Worm (Caenorhabditis elegans) whole organism, late embryonic: ENCODE data around the gene F20B6.4.

Experiments
- C08G9.2 ChIP-seq: sonication (generic microtip); optimal IDR thresholded peaks from 2 replicates; lab custom pipeline; 2016; ENCODE audit warnings: mild to moderate bottlenecking, missing genetic modification characterization, moderate library complexity, missing compliant biosample characterization
- T23F11.4 ChIP-seq: fragments of 200-800 bp; sonication (Bioruptor generic); optimal IDR thresholded peaks from 2 replicates; lab custom pipeline; 2018; ENCODE audit warnings: mild to moderate bottlenecking, missing genetic modification characterization, missing compliant biosample characterization
- Y22D7AL.16 ChIP-seq: sonication (generic microtip); optimal IDR thresholded peaks from 2 replicates; lab custom pipeline; 2016; ENCODE audit warnings: missing genetic modification characterization, missing compliant biosample characterization
- ahr-1 ChIP-seq: sonication (generic microtip); optimal IDR thresholded peaks from 2 replicates; lab custom pipeline; 2016; ENCODE audit warnings: missing genetic modification characterization, missing compliant biosample characterization
- ama-1 ChIP-seq: fragments of 150-350 bp; optimal IDR thresholded peaks from 2 replicates; lab custom pipeline; 2014
- ceh-18 ChIP-seq: sonication (generic microtip); optimal IDR thresholded peaks from 2 replicates; lab custom pipeline; 2016; ENCODE audit warnings: missing genetic modification characterization, missing compliant biosample characterization
- ceh-19 ChIP-seq: fragments of 200-800 bp; sonication (Bioruptor generic); optimal IDR thresholded peaks from 2 replicates; lab custom pipeline; 2018; ENCODE audit warnings: mild to moderate bottlenecking, missing genetic modification characterization, missing compliant biosample characterization
- ceh-2 ChIP-seq: sonication (generic microtip); optimal IDR thresholded peaks from 2 replicates; lab custom pipeline; 2016; ENCODE audit warnings: missing genotype, missing genetic modification characterization, missing compliant biosample characterization
- ceh-22 ChIP-seq: sonication (generic microtip); optimal IDR thresholded peaks from 2 replicates; lab custom pipeline; 2017; ENCODE audit warnings: missing biosample characterization, missing genetic modification characterization
- ceh-24 ChIP-seq: sonication (generic microtip); optimal IDR thresholded peaks from 2 replicates; lab custom pipeline; 2016; ENCODE audit warnings: mild to moderate bottlenecking, missing genetic modification characterization, missing compliant biosample characterization
- ceh-30 ChIP-seq: fragments of 150-350 bp; optimal IDR thresholded peaks from 2 replicates; lab custom pipeline; 2014; ENCODE audit warnings: missing biosample characterization, missing genetic modification characterization
- ceh-31 ChIP-seq: sonication (generic microtip); optimal IDR thresholded peaks from 2 replicates; lab custom pipeline; 2016; ENCODE audit warnings: missing genetic modification characterization, missing compliant biosample characterization
- ceh-34 ChIP-seq: sonication (generic microtip); optimal IDR thresholded peaks from 2 replicates; lab custom pipeline; 2016; ENCODE audit warnings: mild to moderate bottlenecking, missing genetic modification characterization, missing compliant biosample characterization
- ceh-48 ChIP-seq: sonication (generic microtip); optimal IDR thresholded peaks from 2 replicates; lab custom pipeline; 2016; ENCODE audit warnings: missing genetic modification characterization, inconsistent platforms, missing compliant biosample characterization
- ceh-9 ChIP-seq: sonication (generic microtip); optimal IDR thresholded peaks from 2 replicates; lab custom pipeline; 2016; ENCODE audit warnings: mild to moderate bottlenecking, missing genetic modification characterization, inconsistent platforms, missing compliant biosample characterization
- dmd-4 ChIP-seq: sonication (generic microtip); optimal IDR thresholded peaks from 2 replicates; lab custom pipeline; 2016; ENCODE audit warnings: borderline replicate concordance, missing genetic modification characterization, missing compliant biosample characterization
- dve-1 ChIP-seq: sonication (generic microtip); optimal IDR thresholded peaks from 2 replicates; lab custom pipeline; 2017; ENCODE audit warnings: antibody characterized with exemption, mild to moderate bottlenecking, missing genetic modification characterization, missing compliant biosample characterization
- elt-2 ChIP-seq: sonication (generic microtip); optimal IDR thresholded peaks from 2 replicates; lab custom pipeline; 2016; ENCODE audit warnings: missing genetic modification reagents, missing genetic modification characterization, missing compliant biosample characterization
- elt-4 ChIP-seq: sonication (generic microtip); optimal IDR thresholded peaks from 2 replicates; lab custom pipeline; 2016; ENCODE audit warnings: missing genetic modification characterization, missing compliant biosample characterization
- ets-4 ChIP-seq: sonication (generic microtip); optimal IDR thresholded peaks from 2 replicates; lab custom pipeline; 2016; ENCODE audit warnings: missing genetic modification characterization, missing compliant biosample characterization
- fax-1 ChIP-seq: sonication (generic microtip); optimal IDR thresholded peaks from 2 replicates; lab custom pipeline; 2016; ENCODE audit warnings: missing genotype, missing genetic modification characterization, missing compliant biosample characterization
- fkh-6 ChIP-seq: sonication (generic microtip); optimal IDR thresholded peaks from 2 replicates; lab custom pipeline; 2016; ENCODE audit warnings: missing genetic modification characterization, missing compliant biosample characterization
- gmeb-2 ChIP-seq: sonication (generic microtip); optimal IDR thresholded peaks from 2 replicates; lab custom pipeline; 2016; ENCODE audit warnings: missing genetic modification characterization, inconsistent platforms, missing compliant biosample characterization
- hlh-15 ChIP-seq: sonication (generic microtip); optimal IDR thresholded peaks from 2 replicates; lab custom pipeline; 2016; ENCODE audit warnings: missing genetic modification characterization, missing compliant biosample characterization
- hlh-30 ChIP-seq: sonication (generic microtip); optimal IDR thresholded peaks from 2 replicates; lab custom pipeline; 2017; ENCODE audit warnings: antibody characterized with exemption, missing genetic modification characterization, missing compliant biosample characterization; ENCODE audit not compliant: insufficient read depth
- hlh-8 ChIP-seq: sonication (generic microtip); optimal IDR thresholded peaks from 2 replicates; lab custom pipeline; 2016; ENCODE audit warnings: missing genotype, missing genetic modification characterization, missing compliant biosample characterization
- madf-2 ChIP-seq: sonication (generic microtip); optimal IDR thresholded peaks from 2 replicates; lab custom pipeline; 2017; ENCODE audit warnings: missing genetic modification characterization, missing compliant biosample characterization
- mec-3 ChIP-seq: sonication (generic microtip); optimal IDR thresholded peaks from 2 replicates; lab custom pipeline; 2016; ENCODE audit warnings: borderline replicate concordance, missing genetic modification characterization, missing compliant biosample characterization
- nfya-1 ChIP-seq: sonication (generic microtip); optimal IDR thresholded peaks from 2 replicates; lab custom pipeline; 2017; ENCODE audit warnings: missing genetic modification characterization, mild to moderate bottlenecking, missing compliant biosample characterization, antibody characterized with exemption, moderate library complexity
- odd-2 ChIP-seq: sonication (generic microtip); optimal IDR thresholded peaks from 2 replicates; lab custom pipeline; 2017; ENCODE audit warnings: antibody characterized with exemption, mild to moderate bottlenecking, missing genetic modification characterization, missing compliant biosample characterization
- pat-9 ChIP-seq: fragments of 200-800 bp; sonication (Bioruptor generic); optimal IDR thresholded peaks from 2 replicates; lab custom pipeline; 2018; ENCODE audit warnings: mild to moderate bottlenecking, missing genetic modification characterization, moderate library complexity, missing compliant biosample characterization
- pax-1 ChIP-seq: fragments of 150-350 bp; optimal IDR thresholded peaks from 2 replicates; lab custom pipeline; 2014; ENCODE audit warnings: missing biosample characterization, missing genetic modification characterization
- pha-4 ChIP-seq: fragments of 150-350 bp; optimal IDR thresholded peaks from 2 replicates; lab custom pipeline; 2018; ENCODE audit warnings: missing biosample characterization, missing genetic modification reagents, missing genetic modification characterization
- pqm-1 ChIP-seq: sonication (generic microtip); optimal IDR thresholded peaks from 2 replicates; lab custom pipeline; 2016; ENCODE audit warnings: missing genetic modification characterization, missing compliant biosample characterization
- ref-2 ChIP-seq: sonication (generic microtip); optimal IDR thresholded peaks from 2 replicates; lab custom pipeline; 2016; ENCODE audit warnings: missing genetic modification characterization, missing compliant biosample characterization
- rnt-1 ChIP-seq: sonication (generic microtip); optimal IDR thresholded peaks from 2 replicates; lab custom pipeline; 2016; ENCODE audit warnings: missing genetic modification characterization, missing compliant biosample characterization
- sdc-2 ChIP-seq: sonication (generic microtip); optimal IDR thresholded peaks from 2 replicates; lab custom pipeline; 2016; ENCODE audit warnings: missing genotype, missing genetic modification characterization, missing compliant biosample characterization
- tbx-2 ChIP-seq: sonication (generic microtip); optimal IDR thresholded peaks from 2 replicates; lab custom pipeline; 2016; ENCODE audit warnings: missing genetic modification characterization, missing compliant biosample characterization
- unc-3 ChIP-seq, 2 experiments: fragments of 200-800 bp in 1 of 2; sonication (Bioruptor generic) in 1 of 2; sonication (generic microtip) in 1 of 2; conservative IDR thresholded peaks in 1 of 2; optimal IDR thresholded peaks in 1 of 2; 2 replicates each; pipeline versions ENCODE4 v1.3.6 to Lab custom; 2016 to 2022; ENCODE audit warnings: missing compliant biosample characterization in 2 of 2, missing genetic modification characterization in 2 of 2, missing genetic modification reagents in 1 of 2
- unc-42 ChIP-seq: sonication (generic microtip); optimal IDR thresholded peaks from 2 replicates; lab custom pipeline; 2016; ENCODE audit warnings: missing genotype, missing genetic modification characterization, missing compliant biosample characterization

Gene F20B6.4

ce11 chrX:4219487-4219886 lies 23.2 kb upstream of the F20B6.4 start:
- TF ChIP-seq ceh-24 = no peak
- no peak for TF ChIP-seq rnt-1 (tag; lab: Kevin White, UChicago)
- TF ChIP-seq odd-2 = no peak
- no peak for TF ChIP-seq madf-2 (tag; lab: Kevin White, UChicago)
- TF ChIP-seq, all 69 proteins: peak for 0

DNA sequence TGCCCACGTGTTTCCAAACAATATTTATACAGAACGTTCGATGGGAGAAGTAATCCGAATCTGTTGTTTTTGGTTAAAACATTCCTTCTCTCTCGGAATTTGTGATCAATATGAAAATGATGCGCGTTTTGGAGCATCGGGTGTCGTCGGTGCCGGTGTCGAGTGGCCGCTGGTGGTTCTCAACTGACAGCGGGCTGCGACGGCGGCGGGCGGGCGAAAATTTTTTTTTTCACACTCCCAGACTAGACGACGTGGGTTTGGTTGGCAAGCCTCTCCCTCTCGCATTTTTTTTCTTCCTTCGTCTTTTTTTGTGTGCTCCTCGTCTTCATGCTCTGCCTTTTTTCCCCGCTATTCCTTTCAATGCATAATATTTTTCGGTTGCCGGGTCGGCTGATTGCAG lies 21.8 kb upstream of the F20B6.4 start, which contains the start of gene W01H2.2:
TSS of gene W01H2.2 (minus strand) at position 285 of the 400 bp plus-strand sequence.
- TF ChIP-seq ceh-34 (tag; lab: Kevin White, UChicago) (peak; percentile 7), sdc-2 (tag; lab: Kevin White, UChicago) (peak; percentile 10), unc-42 (peak; percentile 10), ref-2 (tag; lab: Kevin White, UChicago) (no peak), dmd-4 (tag; lab: Kevin White, UChicago) (no peak)

DNA sequence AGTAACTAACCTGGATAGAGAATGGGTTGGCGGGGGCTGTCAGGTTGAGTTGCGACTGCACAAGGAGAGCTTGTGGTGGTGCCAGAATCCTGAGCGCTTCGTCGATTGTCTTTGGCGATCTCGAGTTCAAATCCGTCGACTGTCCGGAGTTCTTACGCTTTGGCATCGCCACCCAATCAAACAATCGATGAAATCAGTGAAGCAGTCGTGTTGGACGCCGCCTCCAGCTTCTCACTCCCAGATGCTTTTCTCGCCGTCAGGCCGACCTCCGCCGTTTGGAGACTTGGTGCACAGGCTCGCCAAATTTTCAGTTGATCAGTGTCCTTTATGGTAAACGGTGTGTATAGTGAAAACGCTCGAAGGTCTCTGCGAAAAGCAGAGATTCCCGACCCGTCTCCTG lies 20.6 kb upstream of the F20B6.4 start, which contains the start of the genes F20B6.10 and hpk-1:
TSS of gene F20B6.10 (minus strand) at position 303 of the 400 bp plus-strand sequence.
TSS of gene hpk-1 (minus strand) at position 397 of the 400 bp plus-strand sequence.
- TF ChIP-seq ceh-30 (tag; lab: Kevin White, UChicago) (no peak), dve-1 (tag; lab: Kevin White, UChicago) (no peak), dmd-4 (tag; lab: Kevin White, UChicago) (no peak), unc-3 (GFP tag; conservative IDR thresholded peaks at IDR 0.05; lab: Robert Waterston, UW) (no peak), unc-3 (tag; optimal IDR thresholded peaks at IDR 0.05; lab: Kevin White, UChicago) (no peak), hlh-30 (tag; lab: Kevin White, UChicago) (no peak), elt-4 (tag; lab: Kevin White, UChicago) (no peak), fax-1 (tag; lab: Kevin White, UChicago) (no peak), hlh-8 (tag; lab: Kevin White, UChicago) (no peak), ets-4 (tag; lab: Kevin White, UChicago) (no peak), pax-1 (no peak), pat-9 (tag; lab: Kevin White, UChicago) (no peak), fkh-6 (tag; lab: Kevin White, UChicago) (no peak)

- peak; percentile 65 for TF ChIP-seq elt-2 (tag; lab: Kevin White, UChicago)
- no peak for TF ChIP-seq pax-1
Observed at ce11 chrX:4215500-4216107, 19.3 kb upstream of the F20B6.4 start.

DNA sequence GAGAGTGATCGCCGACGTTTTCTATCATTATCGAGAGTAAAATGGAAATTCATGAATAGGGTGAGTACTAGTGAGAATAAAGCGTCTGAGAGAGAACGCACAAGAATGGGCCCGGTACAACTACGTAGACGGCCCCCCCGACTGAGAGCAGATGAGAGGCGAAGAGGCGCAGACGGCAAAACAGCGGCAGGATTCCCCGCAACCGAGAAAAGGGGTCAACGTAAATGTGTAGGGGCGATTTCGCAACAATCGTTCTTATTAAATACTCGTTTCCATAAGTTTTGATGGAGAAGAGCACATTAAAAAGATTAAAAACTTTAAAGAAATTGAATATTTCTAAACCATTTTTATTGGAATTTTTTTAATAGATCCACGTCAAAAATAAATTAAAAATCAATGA lies 18.3 kb upstream of the F20B6.4 start:
- TF ChIP-seq ceh-48 (tag; lab: Kevin White, UChicago) (no peak), ceh-30 (tag; lab: Kevin White, UChicago) (no peak), tbx-2 (tag; lab: Kevin White, UChicago) (peak; percentile 29), ceh-22 (tag; lab: Kevin White, UChicago) (no peak), pha-4 (tag; lab: Kevin White, UChicago) (no peak), sdc-2 (tag; lab: Kevin White, UChicago) (peak; percentile 74), nfya-1 (tag; lab: Kevin White, UChicago) (peak; percentile 8)
- TF ChIP-seq, all 69 proteins: peak for 3

ce11 chrX:4209131-4209530 lies 12.8 kb upstream of the F20B6.4 start:
- TF ChIP-seq ceh-18 (tag; lab: Kevin White, UChicago) (peak; percentile 99), pqm-1 (tag; lab: Kevin White, UChicago) (peak; percentile 37), hlh-8 (tag; lab: Kevin White, UChicago) (peak; percentile 79), ceh-9 (tag; lab: Kevin White, UChicago) (no peak), fkh-6 (tag; lab: Kevin White, UChicago) (no peak), hlh-15 (tag; lab: Kevin White, UChicago) (peak; percentile 16), T23F11.4 (GFP tag; lab: Kevin White, UChicago) (peak; percentile 67), ceh-30 (tag; lab: Kevin White, UChicago) (peak; percentile 78), ceh-24 (no peak), C08G9.2 (peak; percentile 78), gmeb-2 (tag; lab: Kevin White, UChicago) (peak; percentile 63), ceh-19 (peak; percentile 71), mec-3 (no peak), ceh-22 (tag; lab: Kevin White, UChicago) (peak; percentile 82), pha-4 (tag; lab: Kevin White, UChicago) (no peak), ceh-31 (tag; lab: Kevin White, UChicago) (peak; percentile 98), unc-3 (GFP tag; conservative IDR thresholded peaks at IDR 0.05; lab: Robert Waterston, UW) (peak; percentile 68), unc-3 (tag; optimal IDR thresholded peaks at IDR 0.05; lab: Kevin White, UChicago) (peak; percentile 81), elt-2 (tag; lab: Kevin White, UChicago) (peak; percentile 76), ama-1 (lab: Kevin White, UChicago) (no peak), ahr-1 (tag; lab: Kevin White, UChicago) (peak; percentile 32), Y22D7AL.16 (no peak), ceh-2 (tag; lab: Kevin White, UChicago) (peak; percentile 89)
